Worm (Caenorhabditis elegans): Measurements from ENCODE around the gene snr-1.

DNA sequence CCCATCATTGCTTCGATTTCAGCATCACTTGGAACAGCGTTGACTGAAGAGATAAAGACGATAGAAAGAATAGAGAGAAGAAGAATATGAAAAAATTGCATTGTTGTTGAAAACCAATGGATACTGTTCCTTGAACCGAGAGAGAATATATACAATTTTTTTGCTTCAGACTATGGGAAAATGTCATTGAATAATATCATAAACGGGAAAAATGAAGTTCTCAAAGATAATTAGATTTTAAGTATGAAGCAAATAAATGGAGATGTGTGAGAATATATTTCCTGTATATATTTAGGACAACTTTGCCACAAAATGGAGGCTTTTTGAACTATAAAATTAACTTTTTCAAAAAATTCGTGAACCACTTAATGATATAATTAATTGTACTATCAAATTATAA, 29.8 kb upstream of the snr-1 start, which contains the start of gene Y116A8C.44:
- no peak for TF ChIP-seq unc-55 (GFP tag; optimal IDR thresholded peaks at IDR 0.05)
- TF ChIP-seq T23F11.4 (GFP tag; optimal IDR thresholded peaks at IDR 0.05), result no peak
- TF ChIP-seq dmd-4 (tag; optimal IDR thresholded peaks at IDR 0.05; ENCODE audit: borderline replicate concordance), result no peak
- no peak for TF ChIP-seq ceh-34 (tag; optimal IDR thresholded peaks at IDR 0.05)
- TF ChIP-seq pha-4 (tag; optimal IDR thresholded peaks at IDR 0.05), result no peak
- TF ChIP-seq tbx-2 (tag; optimal IDR thresholded peaks at IDR 0.05), result no peak
- no peak for TF ChIP-seq dve-1 (tag; optimal IDR thresholded peaks at IDR 0.05)
- TF ChIP-seq che-1 (tag; optimal IDR thresholded peaks at IDR 0.05), result no peak
- no peak for TF ChIP-seq F13H6.1 (tag; optimal IDR thresholded peaks at IDR 0.05)
- no peak for TF ChIP-seq unc-42 (tag; optimal IDR thresholded peaks at IDR 0.05)
